Fruit fly (Drosophila melanogaster) whole organism, embryonic: ENCODE results near the gene frma.

Source experiments
- CG10431 ChIP-seq: fragments of 200-800 bp; sonication (Bioruptor generic); optimal IDR thresholded peaks from 3 replicates; lab custom pipeline; 2018; ENCODE audit warnings: missing biosample characterization, mild to moderate bottlenecking, missing genetic modification characterization
- CG14860 ChIP-seq: fragments of 200-800 bp; sonication (Bioruptor generic); IDR thresholded peaks from 3 replicates; pipeline ENCODE4 v1.3.6; 2022; ENCODE audit warnings: missing biosample characterization, missing genetic modification characterization; ENCODE audit not compliant: partially characterized antibody
- CG1529 ChIP-seq: fragments of 200-800 bp; sonication (Bioruptor generic); optimal IDR thresholded peaks from 3 replicates; lab custom pipeline; 2018; ENCODE audit warnings: missing biosample characterization, missing genetic modification characterization
- CG3726 ChIP-seq: fragments of 200-800 bp; sonication (Bioruptor generic); IDR thresholded peaks from 3 replicates; pipeline ENCODE4, ENCODE4 v1.3.6; 2022; ENCODE audit warnings: missing biosample characterization, missing genetic modification characterization
- Kr ChIP-seq: fragments of 200-800 bp; sonication (Bioruptor generic); optimal IDR thresholded peaks from 2 replicates; lab custom pipeline; 2017; ENCODE audit warnings: missing biosample characterization, mild to moderate bottlenecking, missing genetic modification characterization
- Usf ChIP-seq: fragments of 200-800 bp; sonication (Bioruptor generic); optimal IDR thresholded peaks from 2 replicates; lab custom pipeline; 2017; ENCODE audit warnings: missing genotype, missing biosample characterization, missing genetic modification characterization
- al ChIP-seq: fragments of 200-800 bp; sonication (Bioruptor generic); IDR thresholded peaks from 2 replicates; pipeline ENCODE4 v1.3.6; 2022; ENCODE audit warnings: missing biosample characterization, missing genetic modification characterization
- nerfin-2 ChIP-seq: fragments of 200-800 bp; sonication (Bioruptor generic); IDR thresholded peaks from 2 replicates; pipeline ENCODE4 v1.3.6; 2022; ENCODE audit warnings: missing biosample characterization, missing genetic modification characterization; ENCODE audit not compliant: partially characterized antibody
- tll ChIP-seq, 2 experiments: fragments of 200-800 bp in 1 of 2; fragments of >200 bp in 1 of 2; sonication (Bioruptor generic) in 1 of 2; optimal IDR thresholded peaks; 2 replicates each; lab custom pipeline; 2017 to 2019; ENCODE audit warnings: missing biosample characterization in 2 of 2, missing genetic modification characterization in 2 of 2, mild to moderate bottlenecking in 1 of 2, moderate library complexity in 1 of 2
- tna ChIP-seq: fragments of 200-800 bp; sonication (Bioruptor generic); IDR thresholded peaks from 2 replicates; pipeline ENCODE4 v1.3.6; 2022; ENCODE audit warnings: missing biosample characterization, missing genetic modification characterization; ENCODE audit not compliant: partially characterized antibody

- TF ChIP-seq CG3726 (GFP tag; lab: Robert Waterston, UW) (no peak), tll (GFP tag; optimal IDR thresholded peaks at IDR 0.05; lab: Kevin White, UChicago) (no peak), al (GFP tag; lab: Robert Waterston, UW) (no peak), CG14860 (GFP tag; lab: Robert Waterston, UW) (no peak), CG1529 (no peak), tna (no peak), nerfin-2 (GFP tag; lab: Robert Waterston, UW) (no peak), Kr (GFP tag; lab: Kevin White, UChicago) (no peak), Usf (GFP tag; lab: Kevin White, UChicago) (no peak), CG10431 (GFP tag; lab: Kevin White, UChicago) (no peak)
These were observed 49.4 kb downstream of the frma start, which contains the start of gene SPR for dm6 chrX:5446404-5446803.
